Fruit fly (Drosophila melanogaster) whole organism, adult: Measurements from ENCODE around the gene Gk1.

Experiments
- CG14711 ChIP-seq: fragments of 200-800 bp; sonication (Bioruptor generic); optimal IDR thresholded peaks from 2 replicates; lab custom pipeline; 2018; ENCODE audit warnings: missing biosample characterization, mild to moderate bottlenecking, missing genetic modification characterization, moderate library complexity
- Mnt ChIP-seq: fragments of 200-800 bp; sonication (Bioruptor generic); optimal IDR thresholded peaks from 2 replicates; lab custom pipeline; 2016; ENCODE audit warnings: missing biosample characterization, mild to moderate bottlenecking, missing genetic modification characterization
- cic ChIP-seq: fragments of 200-800 bp; sonication (Bioruptor generic); optimal IDR thresholded peaks from 2 replicates; lab custom pipeline; 2017; ENCODE audit warnings: missing biosample characterization, mild to moderate bottlenecking, missing genetic modification characterization, moderate library complexity
- ovo ChIP-seq: fragments of 200-800 bp; sonication (Bioruptor generic); optimal IDR thresholded peaks from 2 replicates; lab custom pipeline; 2016; ENCODE audit warnings: missing biosample characterization, missing genetic modification characterization

DNA sequence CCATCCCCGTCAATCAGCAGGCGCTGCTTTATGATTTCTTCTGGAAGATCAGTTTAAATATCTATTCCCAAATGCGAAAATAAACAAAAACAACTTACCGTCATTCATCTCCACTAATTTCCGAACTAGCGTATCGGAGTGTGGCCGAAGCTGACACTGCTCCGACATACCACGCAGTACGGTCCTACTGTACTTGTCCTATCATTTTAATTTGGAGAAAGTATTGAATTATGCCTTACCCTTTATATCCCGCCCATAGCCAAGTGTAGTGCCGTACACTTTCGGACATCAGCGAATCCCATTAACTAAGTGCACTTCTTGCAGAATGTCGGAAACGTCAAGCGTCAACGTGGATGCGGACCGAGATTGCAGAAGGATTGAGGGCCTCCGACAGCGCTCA, 6.9 kb upstream of the Gk1 start, which contains the start of the genes thoc7 and Dis3l2:
- TF ChIP-seq ovo, result no peak
- TF ChIP-seq CG14711, result no peak
- peak; percentile 3 for TF ChIP-seq Mnt (GFP tag; lab: Kevin White, UChicago)
- no peak for TF ChIP-seq cic (GFP tag; lab: Kevin White, UChicago)
